Worm (Caenorhabditis elegans): ENCODE data around the gene E02C12.12.

Gene E02C12.12

DNA sequence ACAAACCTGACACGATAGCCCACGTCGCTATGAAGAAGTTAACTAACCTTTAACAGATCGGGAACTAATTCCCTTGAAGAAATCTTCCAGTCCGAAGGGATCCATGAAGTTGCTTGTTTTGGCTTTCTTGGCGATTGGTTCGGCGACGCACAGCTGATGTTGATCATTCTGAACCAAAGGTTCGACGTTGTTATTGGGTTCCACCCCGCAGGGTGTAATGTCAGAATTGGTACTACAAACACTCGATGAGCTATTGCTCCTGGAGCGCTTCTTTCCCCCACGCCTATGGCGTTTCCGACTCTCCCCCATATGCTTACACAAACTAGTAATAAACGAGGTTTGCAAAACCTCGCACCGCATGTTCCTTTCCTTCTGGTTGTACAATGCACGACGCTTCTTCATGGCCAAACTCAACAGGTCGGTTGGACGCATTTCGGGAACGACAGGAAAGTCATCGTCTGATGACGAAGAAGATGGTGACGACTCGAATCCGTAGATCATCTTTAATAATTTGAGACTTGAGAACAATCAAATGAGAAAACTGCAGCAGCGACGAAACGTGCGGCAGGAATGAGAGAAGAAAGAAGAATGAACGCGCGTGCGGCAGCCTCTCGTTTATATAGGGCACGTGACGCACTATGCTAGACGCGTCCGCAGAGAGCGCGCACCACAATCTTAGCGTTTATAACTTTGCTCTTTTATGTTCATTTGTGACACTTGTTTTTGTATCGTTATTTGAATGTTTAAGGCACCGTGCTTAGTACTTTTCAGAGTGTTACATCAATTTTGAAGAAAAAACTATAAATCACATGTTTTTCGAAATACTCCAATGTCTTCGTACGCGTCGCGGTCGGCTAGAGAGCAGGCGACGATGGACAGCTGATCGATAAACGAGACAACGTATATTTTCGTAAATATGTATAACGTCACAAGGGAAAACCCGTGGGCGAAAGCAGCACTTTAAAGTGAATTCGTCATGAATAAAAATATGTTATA is 38.2 kb downstream of the E02C12.12 start, which contains the start of gene tos-1 (continued):
- TF ChIP-seq cey-2 (tag; optimal IDR thresholded peaks at IDR 0.05; ENCODE audit: borderline replicate concordance, insufficient read depth) (peak; percentile 43), tag-97 (GFP tag; IDR thresholded peaks at IDR 0.05) (no peak), zag-1 (tag; optimal IDR thresholded peaks at IDR 0.05) (peak; percentile 82), nhr-111 (GFP tag; optimal IDR thresholded peaks at IDR 0.05) (no peak), ceh-32 (tag; optimal IDR thresholded peaks at IDR 0.05; ENCODE audit: poor library complexity) (no peak), madf-5 (GFP tag; IDR thresholded peaks at IDR 0.05) (peak; percentile 48 to 90; a peak in 1 of 4 replicates), ztf-11 (tag; optimal IDR thresholded peaks at IDR 0.05) (no peak), zip-2 (tag; optimal IDR thresholded peaks at IDR 0.05) (peak; percentile 28), arid-1 (GFP tag; conservative IDR thresholded peaks at IDR 0.05) (peak; percentile 61), pha-4 (GFP tag; IDR thresholded peaks at IDR 0.05) (peak; percentile 94), pha-4 (tag; optimal IDR thresholded peaks at IDR 0.05) (no peak), ceh-62 (tag; optimal IDR thresholded peaks at IDR 0.05) (no peak), nhr-102 (tag; optimal IDR thresholded peaks at IDR 0.05) (peak; percentile 97), madf-9 (GFP tag; conservative IDR thresholded peaks at IDR 0.05) (peak; percentile 98), egl-43 (GFP tag; IDR thresholded peaks at IDR 0.05) (no peak), nhr-10 (tag; optimal IDR thresholded peaks at IDR 0.05) (peak; percentile 94), nhr-41 (GFP tag; IDR thresholded peaks at IDR 0.05) (peak; percentile 79; the same call in 1 of the 2 replicates), lin-39 (tag; optimal IDR thresholded peaks at IDR 0.05) (peak; percentile 46), D1046.2 (GFP tag; IDR thresholded peaks at IDR 0.05) (peak; percentile 90; the same call in 1 of the 2 replicates), nhr-11 (tag; optimal IDR thresholded peaks at IDR 0.05) (peak; percentile 99), F44E2.7 (GFP tag; IDR thresholded peaks at IDR 0.05) (no peak), dve-1 (tag; optimal IDR thresholded peaks at IDR 0.05; ENCODE audit: insufficient read depth) (peak; percentile 95), nhr-6 (tag; optimal IDR thresholded peaks at IDR 0.05) (peak; percentile 95), nhr-25 (tag; optimal IDR thresholded peaks at IDR 0.05; ENCODE audit: borderline replicate concordance, insufficient read depth) (peak; percentile 96), unc-39 (tag; optimal IDR thresholded peaks at IDR 0.05) (peak; percentile 63), nhr-28 (tag; optimal IDR thresholded peaks at IDR 0.05) (peak; percentile 97), Y105C5A.15 (GFP tag; IDR thresholded peaks at IDR 0.05) (no peak), T20F7.1 (GFP tag; optimal IDR thresholded peaks at IDR 0.05) (peak; percentile 97), mep-1 (tag; optimal IDR thresholded peaks at IDR 0.05) (peak; percentile 98), dpl-1 (GFP tag; optimal IDR thresholded peaks at IDR 0.05) (peak; percentile 84), lsy-2 (tag; optimal IDR thresholded peaks at IDR 0.05) (peak; percentile 91 to 93), mxl-3 (GFP tag; optimal IDR thresholded peaks at IDR 0.05) (peak; percentile 95), fkh-10 (GFP tag; optimal IDR thresholded peaks at IDR 0.05) (peak; percentile 98), nhr-237 (tag; optimal IDR thresholded peaks at IDR 0.05) (peak; percentile 71), mdl-1 (tag; optimal IDR thresholded peaks at IDR 0.05) (peak; percentile 99), aha-1 (tag) (peak; percentile 100), ZK546.5 (tag; optimal IDR thresholded peaks at IDR 0.05) (peak in 1 of 2 experiments; percentile 56), zfp-2 (tag; optimal IDR thresholded peaks at IDR 0.05) (peak; percentile 88), unc-130 (GFP tag; optimal IDR thresholded peaks at IDR 0.05) (peak; percentile 58), rbr-2 (tag; optimal IDR thresholded peaks at IDR 0.05) (peak; percentile 98), php-3 (GFP tag; IDR thresholded peaks at IDR 0.05) (peak; percentile 94), tra-1 (GFP tag; IDR thresholded peaks at IDR 0.05) (peak; percentile 98), unc-62 (GFP tag; optimal IDR thresholded peaks at IDR 0.05 in 1 of 2) (peak; percentile 37 to 100), unc-62 (tag; optimal IDR thresholded peaks at IDR 0.05) (peak; percentile 70), lin-38 (GFP tag; IDR thresholded peaks at IDR 0.05) (peak; percentile 84), zfp-3 (GFP tag; conservative IDR thresholded peaks at IDR 0.05) (peak; percentile 98), spr-1 (tag; optimal IDR thresholded peaks at IDR 0.05) (peak; percentile 90), mes-2 (tag; optimal IDR thresholded peaks at IDR 0.05; ENCODE audit: poor library complexity, severe bottlenecking) (peak; percentile 78), R02D3.7 (tag; optimal IDR thresholded peaks at IDR 0.05) (no peak)
